Worm (Caenorhabditis elegans) whole organism, early embryonic: ENCODE data around the gene rsu-1.

Experiments
- B0310.2 ChIP-seq: sonication (generic microtip); optimal IDR thresholded peaks from 2 replicates; lab custom pipeline; 2016; ENCODE audit warnings: mild to moderate bottlenecking, missing genetic modification characterization, missing compliant biosample characterization
- ama-1 ChIP-seq: fragments of 150-350 bp; optimal IDR thresholded peaks from 2 replicates; lab custom pipeline; 2014
- ceh-36 ChIP-seq: sonication (generic microtip); optimal IDR thresholded peaks from 2 replicates; lab custom pipeline; 2016; ENCODE audit warnings: missing genetic modification characterization, inconsistent platforms, missing compliant biosample characterization
- flt-1 ChIP-seq: fragments of 200-800 bp; sonication (Bioruptor generic); IDR thresholded peaks from 2 replicates; pipeline ENCODE4 v1.3.6; 2022; ENCODE audit warnings: missing genetic modification characterization, missing compliant biosample characterization
- hmg-4 ChIP-seq: fragments of 200-800 bp; sonication (Bioruptor generic); optimal IDR thresholded peaks from 2 replicates; lab custom pipeline; 2018; ENCODE audit warnings: mild to moderate bottlenecking, missing genetic modification characterization, missing compliant biosample characterization
- pes-1 ChIP-seq: fragments of 200-800 bp; sonication (Bioruptor generic); IDR thresholded peaks from 2 replicates; pipeline ENCODE4 v1.3.6; 2022; ENCODE audit warnings: missing genetic modification reagents, missing genetic modification characterization, missing compliant biosample characterization

DNA sequence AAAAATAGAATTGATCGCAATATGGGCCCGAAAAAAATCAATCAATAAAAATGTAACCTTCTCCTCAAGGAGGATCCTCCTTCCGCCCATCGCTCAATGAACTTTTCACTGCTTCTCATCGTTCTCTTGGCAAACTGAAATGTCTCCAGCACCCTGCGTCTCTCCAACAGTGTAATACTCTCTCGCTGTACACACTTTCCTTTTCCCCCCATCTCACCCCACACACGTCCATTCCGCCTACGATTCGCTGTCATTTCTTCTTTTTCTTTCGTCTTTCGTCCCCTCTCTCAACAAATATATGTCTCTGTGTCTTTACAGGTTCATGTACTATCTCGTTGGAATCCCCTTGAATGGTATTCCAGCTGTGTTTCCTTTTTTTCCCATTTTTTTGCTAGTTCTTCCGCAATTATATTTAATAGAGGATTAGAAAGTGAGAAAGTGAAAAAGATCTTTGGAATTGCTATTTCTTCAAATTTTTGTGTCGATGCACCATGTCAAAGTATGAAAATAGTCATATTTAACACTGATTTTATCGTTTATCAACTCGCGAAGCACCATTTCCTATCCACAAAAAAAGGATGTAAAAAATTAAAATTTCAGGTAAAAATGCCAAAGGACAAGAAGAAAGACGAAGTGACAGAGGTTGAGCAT lies at the start of gene rsu-1:
- TF ChIP-seq hmg-4 (GFP tag; lab: Kevin White, UChicago) (no peak), ceh-36 (no peak), flt-1 (GFP tag; lab: Robert Waterston, UW) (no peak), ama-1 (no peak), pes-1 (GFP tag; lab: Robert Waterston, UW) (no peak), B0310.2 (tag; lab: Kevin White, UChicago) (no peak)
